Fruit fly (Drosophila melanogaster) whole organism, pupa: ENCODE data around the gene spas.
A peak's percentile ranks its signal among the peaks of the same experiment; 100 is the strongest.

Experiments used
- CG10348 ChIP-seq: fragments of 200-800 bp; sonication (Bioruptor generic); IDR thresholded peaks from 2 replicates; pipeline ENCODE4 v1.3.6; 2022; ENCODE audit warnings: missing biosample characterization, missing genetic modification characterization
- CG12605 ChIP-seq: fragments of 200-800 bp; sonication (Bioruptor generic); IDR thresholded peaks from 2 replicates; pipeline ENCODE4 v1.3.6; 2022; ENCODE audit warnings: missing biosample characterization, missing genetic modification characterization
- CG13204 ChIP-seq: fragments of 200-800 bp; sonication (Bioruptor generic); optimal IDR thresholded peaks from 2 replicates; lab custom pipeline; 2018; ENCODE audit warnings: missing biosample characterization, mild to moderate bottlenecking, missing genetic modification characterization, moderate library complexity
- CG14655 ChIP-seq: fragments of 200-800 bp; sonication (Bioruptor generic); optimal IDR thresholded peaks from 3 replicates; lab custom pipeline; 2017; ENCODE audit warnings: mild to moderate bottlenecking, missing biosample characterization, missing genetic modification reagents, missing genetic modification characterization
- CG15710 ChIP-seq: fragments of 200-800 bp; sonication (Bioruptor generic); optimal IDR thresholded peaks from 2 replicates; lab custom pipeline; 2018; ENCODE audit warnings: missing biosample characterization, mild to moderate bottlenecking, missing genetic modification characterization, moderate library complexity
- CG17806 ChIP-seq: fragments of 200-800 bp; sonication (Bioruptor generic); optimal IDR thresholded peaks from 2 replicates; lab custom pipeline; 2018; ENCODE audit warnings: missing biosample characterization, mild to moderate bottlenecking, missing genetic modification characterization, moderate library complexity
- CG32121 ChIP-seq: fragments of 200-800 bp; sonication (Bioruptor generic); IDR thresholded peaks from 2 replicates; pipeline ENCODE4 v1.3.6; 2022; ENCODE audit warnings: missing biosample characterization, missing genetic modification characterization
- CG34367 ChIP-seq: fragments of 200-800 bp; sonication (Bioruptor generic); optimal IDR thresholded peaks from 2 replicates; lab custom pipeline; 2018; ENCODE audit warnings: missing biosample characterization, mild to moderate bottlenecking, missing genetic modification characterization
- CG4496 ChIP-seq: fragments of 200-800 bp; sonication (Bioruptor generic); IDR thresholded peaks from 3 replicates; pipeline ENCODE4 v1.3.6; 2022; ENCODE audit warnings: missing biosample characterization, missing genetic modification characterization
- CG8159 ChIP-seq: fragments of 200-800 bp; sonication (Bioruptor generic); optimal IDR thresholded peaks from 3 replicates; lab custom pipeline; 2018; ENCODE audit warnings: missing biosample characterization, mild to moderate bottlenecking, missing genetic modification characterization, moderate library complexity
- CG8301 ChIP-seq: fragments of 200-800 bp; sonication (Bioruptor generic); optimal IDR thresholded peaks from 2 replicates; lab custom pipeline; 2018; ENCODE audit warnings: missing biosample characterization, mild to moderate bottlenecking, missing genetic modification characterization
- CG9948 ChIP-seq: fragments of 200-800 bp; sonication (Bioruptor generic); optimal IDR thresholded peaks from 2 replicates; lab custom pipeline; 2018; ENCODE audit warnings: missing biosample characterization, mild to moderate bottlenecking, missing genetic modification characterization, moderate library complexity
- D1 ChIP-seq: fragments of 200-800 bp; sonication (Bioruptor generic); optimal IDR thresholded peaks from 2 replicates; lab custom pipeline; 2018; ENCODE audit warnings: missing biosample characterization, mild to moderate bottlenecking, missing genetic modification characterization, moderate library complexity
- EcR ChIP-seq: fragments of 200-800 bp; sonication (Bioruptor generic); optimal IDR thresholded peaks from 3 replicates; lab custom pipeline; 2019; ENCODE audit warnings: missing biosample characterization, missing genetic modification characterization, mild to moderate bottlenecking, moderate library complexity, missing genetic modification reagents
- Ets98B ChIP-seq: fragments of 200-800 bp; sonication (Bioruptor generic); IDR thresholded peaks from 2 replicates; pipeline ENCODE4 v1.3.6; 2022; ENCODE audit warnings: missing biosample characterization, missing genetic modification characterization
- Pif1A ChIP-seq: fragments of 200-800 bp; sonication (Bioruptor generic); optimal IDR thresholded peaks from 3 replicates; lab custom pipeline; 2016; ENCODE audit warnings: missing biosample characterization, missing genetic modification characterization
- Pif1B ChIP-seq: fragments of 200-800 bp; sonication (Bioruptor generic); optimal IDR thresholded peaks from 3 replicates; lab custom pipeline; 2016; ENCODE audit warnings: missing biosample characterization, missing genetic modification characterization
- Snoo ChIP-seq: fragments of 200-800 bp; sonication (Bioruptor generic); optimal IDR thresholded peaks from 3 replicates; lab custom pipeline; 2017; ENCODE audit warnings: missing biosample characterization, mild to moderate bottlenecking, missing genetic modification characterization, inconsistent platforms
- fd96Ca ChIP-seq: fragments of 200-800 bp; sonication (Bioruptor generic); IDR thresholded peaks from 3 replicates; pipeline ENCODE4 v1.3.6; 2022; ENCODE audit warnings: missing biosample characterization, missing genetic modification characterization
- gl ChIP-seq: fragments of 200-800 bp; sonication (Bioruptor generic); optimal IDR thresholded peaks from 2 replicates; lab custom pipeline; 2018; ENCODE audit warnings: missing biosample characterization, mild to moderate bottlenecking, missing genetic modification characterization
- rn ChIP-seq: fragments of 200-800 bp; sonication (Bioruptor generic); IDR thresholded peaks from 2 replicates; pipeline ENCODE4 v1.3.6; 2022; ENCODE audit warnings: missing biosample characterization, missing genetic modification characterization

The spas gene

DNA sequence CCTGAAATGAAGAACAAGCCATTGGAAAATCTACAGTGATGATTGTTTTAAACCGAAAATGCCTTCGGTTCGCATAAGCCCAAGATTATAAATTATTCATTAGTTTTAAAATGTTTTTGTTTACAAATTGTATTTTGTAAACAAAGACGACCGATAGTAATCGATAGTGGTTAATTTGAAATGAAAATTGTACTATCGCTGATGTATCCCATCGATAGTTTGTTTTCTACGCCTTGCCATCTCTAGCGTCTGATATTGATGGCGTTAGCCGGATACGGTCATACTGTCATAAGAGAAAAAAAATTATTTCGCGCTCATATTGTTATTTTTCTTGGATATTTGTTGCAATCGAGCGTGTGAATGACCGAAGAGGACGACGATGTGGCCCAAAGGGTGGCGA lies 20.0 kb downstream of the spas start, which contains the start of gene SMC1:
Gene SMC1, plus strand, starts transcription at position 247 of the 400 bp plus-strand sequence.
- TF ChIP-seq D1 (tag; lab: Kevin White, UChicago) (no peak), CG14655 (GFP tag; lab: Kevin White, UChicago) (no peak), rn (no peak), CG8159 (tag; lab: Kevin White, UChicago) (no peak), Pif1B (GFP tag; lab: Kevin White, UChicago) (no peak), EcR (no peak), fd96Ca (GFP tag; lab: Robert Waterston, UW) (no peak), CG10348 (GFP tag; lab: Robert Waterston, UW) (no peak), CG4496 (GFP tag; lab: Robert Waterston, UW) (no peak), CG13204 (no peak), CG15710 (tag; lab: Kevin White, UChicago) (no peak)
- TF ChIP-seq, all 21 proteins: peak for 0

DNA sequence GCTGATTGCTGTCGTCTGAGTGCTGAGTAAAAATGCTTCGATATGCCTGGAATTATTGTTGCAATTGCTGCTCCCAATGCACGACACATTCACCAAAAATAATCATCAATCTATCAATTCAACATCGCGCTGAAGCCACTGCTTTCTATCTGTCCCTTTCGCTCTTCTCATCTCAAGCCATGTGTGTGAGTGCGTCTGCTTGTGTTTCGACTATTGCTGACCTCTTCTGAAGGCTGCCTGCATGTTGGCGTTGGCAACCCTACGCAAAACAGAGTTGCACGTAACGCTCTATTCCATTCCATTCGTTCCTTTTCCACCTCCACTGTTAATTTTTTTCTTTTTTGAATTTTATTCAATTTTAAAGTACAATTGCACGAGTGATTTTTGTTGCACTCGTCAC lies 27.7 kb downstream of the spas start:
- no peak for TF ChIP-seq Pif1A
- TF ChIP-seq CG12605 (GFP tag; lab: Robert Waterston, UW): no peak
- no peak for TF ChIP-seq EcR
- no peak for TF ChIP-seq Pif1B (GFP tag; lab: Kevin White, UChicago)
- TF ChIP-seq CG8159 (tag; lab: Kevin White, UChicago): no peak
- no peak for TF ChIP-seq CG9948 (tag; lab: Kevin White, UChicago)
- TF ChIP-seq Snoo (tag; lab: Kevin White, UChicago): no peak
- TF ChIP-seq Ets98B (GFP tag; lab: Robert Waterston, UW): no peak
- no peak for TF ChIP-seq CG34367
- TF ChIP-seq CG8301: no peak
- TF ChIP-seq CG32121 (GFP tag; lab: Robert Waterston, UW): no peak
- no peak for TF ChIP-seq CG15710 (tag; lab: Kevin White, UChicago)
- TF ChIP-seq fd96Ca (GFP tag; lab: Robert Waterston, UW): no peak
- TF ChIP-seq CG17806 (tag; lab: Kevin White, UChicago): no peak
- no peak for TF ChIP-seq gl (tag; lab: Kevin White, UChicago)
- no peak for TF ChIP-seq CG10348 (GFP tag; lab: Robert Waterston, UW)

DNA sequence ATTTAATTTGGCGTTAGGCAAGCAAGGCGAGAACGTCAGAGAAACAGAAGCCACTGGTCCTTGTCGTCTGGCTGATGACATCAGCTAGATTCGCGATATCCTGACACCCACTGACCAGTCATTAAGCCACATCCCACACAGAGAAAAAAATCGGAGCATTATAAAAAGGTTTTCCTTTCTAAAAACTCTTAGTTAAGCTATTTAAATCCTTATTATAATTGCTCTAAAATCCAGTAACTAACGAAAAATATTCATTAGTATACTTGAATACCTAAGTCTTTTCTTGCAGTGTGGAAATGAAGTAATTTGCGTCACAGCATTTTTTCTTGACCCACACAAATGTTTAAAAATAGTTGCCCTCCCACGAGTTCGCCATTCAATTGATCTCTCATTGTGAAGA lies 30.8 kb downstream of the spas start:
- TF ChIP-seq CG9948 (tag; lab: Kevin White, UChicago): no peak
- TF ChIP-seq CG8159 (tag; lab: Kevin White, UChicago): no peak
- TF ChIP-seq CG12605 (GFP tag; lab: Robert Waterston, UW): no peak
- TF ChIP-seq Pif1A: no peak
- TF ChIP-seq CG8301: no peak
- TF ChIP-seq CG10348 (GFP tag; lab: Robert Waterston, UW): no peak
- no peak for TF ChIP-seq D1 (tag; lab: Kevin White, UChicago)
- no peak for TF ChIP-seq Snoo (tag; lab: Kevin White, UChicago)
- TF ChIP-seq Ets98B (GFP tag; lab: Robert Waterston, UW): no peak
- TF ChIP-seq CG4496 (GFP tag; lab: Robert Waterston, UW): no peak

DNA sequence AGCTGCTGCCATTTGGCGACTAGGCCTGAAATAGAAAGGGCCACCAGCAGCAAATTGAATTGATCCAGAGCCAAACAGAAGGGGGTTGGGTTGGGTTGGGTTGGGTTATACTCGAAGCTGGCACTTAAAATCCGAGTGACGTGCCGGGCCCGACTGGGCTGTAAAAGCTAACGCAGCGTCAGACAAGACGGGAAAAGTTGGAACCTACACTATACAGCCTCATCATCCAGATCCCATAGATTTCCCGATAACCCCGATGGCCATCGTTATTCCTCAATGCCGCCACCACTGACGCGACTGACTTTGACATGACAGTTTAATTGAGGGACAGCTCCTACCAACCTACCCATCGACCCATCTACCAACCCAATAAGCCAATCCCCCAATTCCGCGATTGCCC lies 31.9 kb downstream of the spas start:
- TF ChIP-seq gl (tag; lab: Kevin White, UChicago) (no peak), CG32121 (GFP tag; lab: Robert Waterston, UW) (no peak), CG8301 (no peak), D1 (tag; lab: Kevin White, UChicago) (no peak), CG14655 (GFP tag; lab: Kevin White, UChicago) (no peak)
- TF ChIP-seq, all 21 proteins: peak for 0

DNA sequence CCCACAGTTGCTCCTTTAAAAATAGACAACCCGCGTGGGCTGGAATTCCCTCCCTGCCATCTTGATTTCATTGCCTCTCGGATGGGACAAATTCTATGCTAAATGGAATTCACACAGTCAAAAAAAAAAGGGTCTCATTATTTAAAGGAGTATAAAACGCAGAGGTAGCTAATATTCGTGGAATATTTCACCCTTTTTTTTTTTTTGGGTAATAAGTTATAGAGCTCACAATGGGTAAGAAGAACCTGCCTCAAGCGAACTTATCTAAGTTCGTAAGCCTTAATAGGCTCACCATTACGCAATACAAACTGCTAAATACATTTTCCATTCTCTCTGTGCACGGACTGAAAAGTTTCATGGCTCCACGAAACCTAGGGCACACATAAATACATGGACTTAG lies 35.7 kb downstream of the spas start:
- peak; percentile 56 for TF ChIP-seq CG8159 (tag; lab: Kevin White, UChicago)
- TF ChIP-seq Ets98B (GFP tag; lab: Robert Waterston, UW): no peak
- peak; percentile 28 for TF ChIP-seq Pif1A
- TF ChIP-seq Snoo (tag; lab: Kevin White, UChicago): no peak
- TF ChIP-seq CG17806 (tag; lab: Kevin White, UChicago): peak; percentile 32
- peak; percentile 26 for TF ChIP-seq CG15710 (tag; lab: Kevin White, UChicago)
- TF ChIP-seq rn: no peak
- peak; percentile 33 for TF ChIP-seq CG9948 (tag; lab: Kevin White, UChicago)
- no peak for TF ChIP-seq D1 (tag; lab: Kevin White, UChicago)
- peak; percentile 36 for TF ChIP-seq CG14655 (GFP tag; lab: Kevin White, UChicago)
- TF ChIP-seq Pif1B (GFP tag; lab: Kevin White, UChicago): no peak
- TF ChIP-seq CG8301: no peak
- TF ChIP-seq CG34367: no peak

DNA sequence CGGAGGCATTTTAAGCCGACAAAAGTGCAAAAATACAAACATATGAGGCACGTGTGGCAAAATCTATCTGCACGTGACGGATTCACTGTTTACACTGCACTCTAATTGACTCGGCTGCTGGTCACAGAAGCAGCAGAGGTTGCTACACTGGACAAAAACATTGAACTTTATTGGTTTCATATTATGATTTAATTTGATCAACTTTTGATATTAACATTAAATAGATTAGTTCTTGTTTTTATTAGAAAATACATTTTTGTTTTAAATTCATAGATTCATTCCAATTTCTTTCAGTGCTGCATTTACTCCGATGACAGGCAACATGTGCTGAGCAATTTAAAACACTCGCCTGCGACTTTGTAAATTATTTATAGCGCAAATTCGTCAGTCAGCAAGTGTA lies 41.1 kb downstream of the spas start:
- peak; percentile 13 for TF ChIP-seq CG8159 (tag; lab: Kevin White, UChicago)
- TF ChIP-seq Pif1A: peak; percentile 22
- TF ChIP-seq CG15710 (tag; lab: Kevin White, UChicago): no peak
- peak; percentile 23 for TF ChIP-seq CG8301
- no peak for TF ChIP-seq CG32121 (GFP tag; lab: Robert Waterston, UW)
- TF ChIP-seq CG34367: peak; percentile 11
- TF ChIP-seq CG4496 (GFP tag; lab: Robert Waterston, UW): peak; percentile 56; the same call in 1 of the 3 replicates
- peak; percentile 4 for TF ChIP-seq CG14655 (GFP tag; lab: Kevin White, UChicago)
- peak; percentile 31; the same call in 1 of the 2 replicates for TF ChIP-seq CG12605 (GFP tag; lab: Robert Waterston, UW)
- no peak for TF ChIP-seq gl (tag; lab: Kevin White, UChicago)

DNA sequence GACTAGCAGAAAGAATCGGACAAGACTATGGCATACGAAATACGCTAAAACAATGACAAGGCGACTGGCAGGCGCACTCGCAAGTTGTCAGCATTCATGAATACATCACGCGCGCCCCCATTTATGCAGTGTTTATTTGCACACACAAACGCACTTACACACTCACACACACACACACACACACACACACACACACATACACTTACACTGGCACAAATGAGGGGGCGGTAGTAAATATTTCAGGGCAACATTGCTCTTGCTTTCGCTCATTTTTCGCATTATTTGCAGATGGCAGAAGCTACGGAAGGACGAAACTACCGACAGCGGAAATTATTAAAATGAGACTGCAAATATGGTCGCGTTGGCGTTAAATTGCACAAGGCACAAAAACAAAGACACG lies 41.6 kb downstream of the spas start:
- no peak for TF ChIP-seq Pif1A
- TF ChIP-seq Pif1B (GFP tag; lab: Kevin White, UChicago): no peak
- no peak for TF ChIP-seq CG15710 (tag; lab: Kevin White, UChicago)
- TF ChIP-seq Ets98B (GFP tag; lab: Robert Waterston, UW): no peak
- TF ChIP-seq CG8301: no peak
- no peak for TF ChIP-seq Snoo (tag; lab: Kevin White, UChicago)
- TF ChIP-seq EcR: no peak
- TF ChIP-seq fd96Ca (GFP tag; lab: Robert Waterston, UW): no peak
- no peak for TF ChIP-seq rn
- TF ChIP-seq CG34367: no peak
- TF ChIP-seq CG14655 (GFP tag; lab: Kevin White, UChicago): no peak
- TF ChIP-seq CG10348 (GFP tag; lab: Robert Waterston, UW): no peak
- no peak for TF ChIP-seq D1 (tag; lab: Kevin White, UChicago)
- TF ChIP-seq CG17806 (tag; lab: Kevin White, UChicago): no peak
- no peak for TF ChIP-seq CG4496 (GFP tag; lab: Robert Waterston, UW)
- no peak for TF ChIP-seq CG9948 (tag; lab: Kevin White, UChicago)
- TF ChIP-seq CG13204: no peak
